Fruit fly (Drosophila melanogaster): ENCODE results near the gene Dic1.
A peak's percentile ranks its signal among the peaks of the same experiment; 100 is the strongest.

Gene Dic1

dm6 chr3R:13363347-13363994 is 1.3 kb upstream of the Dic1 start:
- TF ChIP-seq Hr39 (GFP tag; optimal IDR thresholded peaks at IDR 0.05) (no peak), CG15336 (GFP tag; IDR thresholded peaks at IDR 0.05) (no peak), salr (GFP tag; optimal IDR thresholded peaks at IDR 0.05) (no peak), CG6792 (GFP tag; optimal IDR thresholded peaks at IDR 0.05) (no peak), Hr4 (GFP tag; optimal IDR thresholded peaks at IDR 0.05) (no peak), fd85E (GFP tag; optimal IDR thresholded peaks at IDR 0.05) (no peak), Sox102F (GFP tag; optimal IDR thresholded peaks at IDR 0.05) (no peak), CG6276 (GFP tag; optimal IDR thresholded peaks at IDR 0.05) (no peak), ss (GFP tag; optimal IDR thresholded peaks at IDR 0.05) (no peak), CG10669 (GFP tag; optimal IDR thresholded peaks at IDR 0.05) (no peak), CG16779 (tag; optimal IDR thresholded peaks at IDR 0.05) (no peak), CG10631 (GFP tag; optimal IDR thresholded peaks at IDR 0.05) (no peak), topi (GFP tag; optimal IDR thresholded peaks at IDR 0.05) (no peak), CG32006 (GFP tag; optimal IDR thresholded peaks at IDR 0.05) (no peak), Sox15 (GFP tag; optimal IDR thresholded peaks at IDR 0.05) (no peak), Eip93F (GFP tag; optimal IDR thresholded peaks at IDR 0.05) (no peak), CG6854 (GFP tag; optimal IDR thresholded peaks at IDR 0.05) (no peak), Lpt (GFP tag; optimal IDR thresholded peaks at IDR 0.05) (no peak)

dm6 chr3R:13365665-13366414 is 1.1 kb downstream of the Dic1 start:
- TF ChIP-seq CG32006 (GFP tag; optimal IDR thresholded peaks at IDR 0.05), result peak; percentile 51
- TF ChIP-seq topi (GFP tag; optimal IDR thresholded peaks at IDR 0.05), result peak; percentile 20
- TF ChIP-seq fkh (GFP tag; optimal IDR thresholded peaks at IDR 0.05), result peak; percentile 68
- peak; percentile 9 for TF ChIP-seq acj6 (GFP tag; optimal IDR thresholded peaks at IDR 0.05)
- TF ChIP-seq CG8632 (GFP tag; optimal IDR thresholded peaks at IDR 0.05), result peak; percentile 6
- TF ChIP-seq Smox (GFP tag; optimal IDR thresholded peaks at IDR 0.05), result no peak
- peak; percentile 7 for TF ChIP-seq esn (GFP tag; optimal IDR thresholded peaks at IDR 0.05)
- TF ChIP-seq CG8319 (GFP tag; optimal IDR thresholded peaks at IDR 0.05), result no peak
- no peak for TF ChIP-seq Eip93F (GFP tag; optimal IDR thresholded peaks at IDR 0.05)
- TF ChIP-seq Eip78C (GFP tag), result peak; percentile 48
- no peak for TF ChIP-seq dac (GFP tag; optimal IDR thresholded peaks at IDR 0.05)
- peak; percentile 23 for TF ChIP-seq CG34406 (GFP tag; optimal IDR thresholded peaks at IDR 0.05)
- peak; percentile 45 for TF ChIP-seq vri (GFP tag; optimal IDR thresholded peaks at IDR 0.05)
- peak; percentile 5 for TF ChIP-seq OdsH (GFP tag; optimal IDR thresholded peaks at IDR 0.05)
- TF ChIP-seq Hr4 (GFP tag; optimal IDR thresholded peaks at IDR 0.05), result peak; percentile 2

DNA sequence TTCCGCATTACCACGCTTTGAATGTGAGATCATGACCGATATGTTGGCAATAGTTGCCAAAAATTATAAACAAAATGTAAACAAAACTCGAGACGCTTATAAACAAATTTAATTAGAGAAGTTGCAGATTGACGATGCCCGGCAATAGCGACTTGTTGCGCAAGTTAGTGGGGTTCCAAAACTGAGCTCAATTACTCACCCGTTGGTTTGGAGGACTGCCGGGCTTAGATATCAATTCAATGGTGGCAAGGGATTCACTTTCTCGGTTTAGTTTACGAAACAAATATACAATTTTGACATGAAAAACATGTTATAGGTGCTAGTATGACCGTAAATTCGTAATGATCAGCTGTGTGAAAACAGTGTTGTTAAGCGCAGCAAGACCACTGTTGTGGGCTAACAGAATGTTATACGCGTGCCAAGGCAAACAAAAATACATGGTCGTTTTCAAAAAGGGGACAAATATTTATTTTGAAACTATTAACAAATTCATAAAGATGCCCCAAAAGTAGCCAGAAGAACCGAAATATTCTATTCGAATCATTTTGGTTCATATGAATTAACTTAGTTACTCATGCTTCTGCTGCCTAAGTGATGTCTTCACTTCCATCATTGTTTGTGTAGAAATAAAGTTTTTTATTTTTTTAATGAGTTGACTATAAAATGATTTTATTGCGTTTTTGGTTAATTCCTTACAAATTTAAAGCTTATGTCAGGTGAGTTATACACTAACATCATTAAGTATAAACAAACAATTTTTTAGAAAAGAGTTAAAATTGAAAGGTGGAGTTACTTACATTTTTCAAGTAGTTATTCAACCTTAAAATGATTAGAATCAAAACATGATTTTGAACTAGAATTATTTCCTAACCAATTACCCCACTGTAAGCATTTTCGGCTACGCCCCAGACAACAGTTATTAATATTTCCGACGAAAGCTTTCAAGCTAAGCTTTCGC is 2.1 kb downstream of the Dic1 start, which contains the start of gene Elp6:
TSS of gene Elp6 (minus strand) at position 350 of the 958 bp plus-strand sequence.
- peak; percentile 88 for TF ChIP-seq lz (GFP tag; optimal IDR thresholded peaks at IDR 0.05)
- TF ChIP-seq CG31627 (GFP tag; optimal IDR thresholded peaks at IDR 0.05), result peak; percentile 90
- TF ChIP-seq Gug (GFP tag; IDR thresholded peaks at IDR 0.05), result peak; percentile 60
- peak; percentile 78 for TF ChIP-seq Ets21C (GFP tag; optimal IDR thresholded peaks at IDR 0.05)
- TF ChIP-seq CG8632 (GFP tag; optimal IDR thresholded peaks at IDR 0.05), result peak; percentile 82
- TF ChIP-seq CG3919 (GFP tag; optimal IDR thresholded peaks at IDR 0.05), result peak; percentile 86
- TF ChIP-seq CG9139 (GFP tag; optimal IDR thresholded peaks at IDR 0.05), result no peak
- TF ChIP-seq CG32006 (GFP tag; optimal IDR thresholded peaks at IDR 0.05), result peak; percentile 92
- peak; percentile 89 for TF ChIP-seq Hr4 (GFP tag; optimal IDR thresholded peaks at IDR 0.05)
- peak; percentile 57 for TF ChIP-seq dac (GFP tag; optimal IDR thresholded peaks at IDR 0.05)
- TF ChIP-seq CG7368 (GFP tag; optimal IDR thresholded peaks at IDR 0.05), result peak; percentile 70
- TF ChIP-seq CG6163 (GFP tag; IDR thresholded peaks at IDR 0.05), result peak; percentile 73
- peak; percentile 86 for TF ChIP-seq Sox15 (GFP tag; optimal IDR thresholded peaks at IDR 0.05)
- TF ChIP-seq OdsH (GFP tag; optimal IDR thresholded peaks at IDR 0.05), result peak; percentile 85
- TF ChIP-seq fkh (GFP tag; optimal IDR thresholded peaks at IDR 0.05), result peak; percentile 50
- TF ChIP-seq eg (GFP tag; IDR thresholded peaks at IDR 0.05), result peak; percentile 81
- TF ChIP-seq CG15336 (GFP tag; IDR thresholded peaks at IDR 0.05), result peak; percentile 60
- TF ChIP-seq achi (GFP tag; optimal IDR thresholded peaks at IDR 0.05), result peak; percentile 85
- TF ChIP-seq spab (GFP tag; optimal IDR thresholded peaks at IDR 0.05), result peak; percentile 79
- TF ChIP-seq Eip93F (GFP tag; optimal IDR thresholded peaks at IDR 0.05), result no peak
- peak; percentile 82 for TF ChIP-seq acj6 (GFP tag; optimal IDR thresholded peaks at IDR 0.05)
- peak; percentile 86 for TF ChIP-seq Sox14 (GFP tag; optimal IDR thresholded peaks at IDR 0.05)
- peak; percentile 58 for TF ChIP-seq vri (GFP tag; optimal IDR thresholded peaks at IDR 0.05)
- TF ChIP-seq CG6792 (GFP tag; optimal IDR thresholded peaks at IDR 0.05), result peak; percentile 80
- peak; percentile 90 for TF ChIP-seq Eip75B (GFP tag; optimal IDR thresholded peaks at IDR 0.05)

Measured in whole organism, prepupa.